Fruit fly (Drosophila melanogaster): ENCODE measurements around the gene CG13794.

Gene CG13794

dm6 chr2L:7719387-7719786 is 3.2 kb downstream of the CG13794 start, which contains the start of gene CG13793:
Gene CG13793 (minus strand): TSS chr2L:7719487.
- no peak for TF ChIP-seq CG17801 (GFP tag; optimal IDR thresholded peaks at IDR 0.05; ENCODE audit: partially characterized antibody)

- no peak for TF ChIP-seq CG17801 (GFP tag; optimal IDR thresholded peaks at IDR 0.05; ENCODE audit: partially characterized antibody)
Measured at dm6 chr2L:7716545-7716944, 6.1 kb downstream of the CG13794 start, which contains the start of gene CG33296. Gene CG33296 (minus strand): TSS chr2L:7716645.

- no peak for TF ChIP-seq CG17801 (GFP tag; optimal IDR thresholded peaks at IDR 0.05; ENCODE audit: partially characterized antibody)
Measured at dm6 chr2L:7711034-7711685, 11.5 kb downstream of the CG13794 start.

- TF ChIP-seq CG17801 (GFP tag; optimal IDR thresholded peaks at IDR 0.05; ENCODE audit: partially characterized antibody): no peak
Measured at dm6 chr2L:7710580-7710979, 12.0 kb downstream of the CG13794 start, which contains the start of gene Ntl. Gene Ntl (plus strand): TSS chr2L:7710880.

- no peak for TF ChIP-seq CG17801 (GFP tag; optimal IDR thresholded peaks at IDR 0.05; ENCODE audit: partially characterized antibody)
Measured at dm6 chr2L:7703534-7703933, 19.1 kb downstream of the CG13794 start.

- TF ChIP-seq CG17801 (GFP tag; optimal IDR thresholded peaks at IDR 0.05; ENCODE audit: partially characterized antibody): peak; percentile 73
Measured at dm6 chr2L:7702383-7703188, 20.0 kb downstream of the CG13794 start, which contains the start of gene Tep3. Gene Tep3 (plus strand): TSS chr2L:7702805.

- no peak for TF ChIP-seq CG17801 (GFP tag; optimal IDR thresholded peaks at IDR 0.05; ENCODE audit: partially characterized antibody)
Measured at dm6 chr2L:7701417-7701816, 21.2 kb downstream of the CG13794 start, which contains the start of gene Tep2. Gene Tep2 (minus strand): TSS chr2L:7701601.

dm6 chr2L:7692583-7693080 is 30.0 kb downstream of the CG13794 start, which contains the start of the genes CG7025 and CG43235:
Gene CG7025 (minus strand): TSS chr2L:7692683.
Gene CG43235 (plus strand): TSS chr2L:7693030.
- TF ChIP-seq CG17801 (GFP tag; optimal IDR thresholded peaks at IDR 0.05; ENCODE audit: partially characterized antibody): no peak

- no peak for TF ChIP-seq CG17801 (GFP tag; optimal IDR thresholded peaks at IDR 0.05; ENCODE audit: partially characterized antibody)
Measured at dm6 chr2L:7690961-7691360, 31.7 kb downstream of the CG13794 start, which contains the start of gene CG18585. Gene CG18585 (minus strand): TSS chr2L:7691061.

- TF ChIP-seq CG17801 (GFP tag; optimal IDR thresholded peaks at IDR 0.05; ENCODE audit: partially characterized antibody): no peak
Measured at dm6 chr2L:7690449-7690848, 32.2 kb downstream of the CG13794 start.

dm6 chr2L:7685290-7685689 is 37.3 kb downstream of the CG13794 start:
- TF ChIP-seq CG17801 (GFP tag; optimal IDR thresholded peaks at IDR 0.05; ENCODE audit: partially characterized antibody): no peak

- TF ChIP-seq CG17801 (GFP tag; optimal IDR thresholded peaks at IDR 0.05; ENCODE audit: partially characterized antibody): no peak
Measured at dm6 chr2L:7680298-7680697, 42.3 kb downstream of the CG13794 start.

dm6 chr2L:7678095-7678784 is 44.4 kb downstream of the CG13794 start:
- no peak for TF ChIP-seq CG17801 (GFP tag; optimal IDR thresholded peaks at IDR 0.05; ENCODE audit: partially characterized antibody)

dm6 chr2L:7676982-7677381 is 45.6 kb downstream of the CG13794 start:
- no peak for TF ChIP-seq CG17801 (GFP tag; optimal IDR thresholded peaks at IDR 0.05; ENCODE audit: partially characterized antibody)

dm6 chr2L:7675754-7676178 is 46.9 kb downstream of the CG13794 start:
- TF ChIP-seq CG17801 (GFP tag; optimal IDR thresholded peaks at IDR 0.05; ENCODE audit: partially characterized antibody): no peak

All from ovary, adult (tissue).